Worm (Caenorhabditis elegans) whole organism, early embryonic: ENCODE measurements around the gene Y54G2A.26.

Experiments
- ama-1 ChIP-seq: fragments of 150-350 bp; optimal IDR thresholded peaks from 2 replicates; lab custom pipeline; 2014
- flt-1 ChIP-seq: fragments of 200-800 bp; sonication (Bioruptor generic); IDR thresholded peaks from 2 replicates; pipeline ENCODE4 v1.3.6; 2022; ENCODE audit warnings: missing genetic modification characterization, missing compliant biosample characterization
- tra-4 ChIP-seq: sonication (generic microtip); optimal IDR thresholded peaks from 2 replicates; lab custom pipeline; 2017; ENCODE audit warnings: missing genetic modification characterization, missing compliant biosample characterization

- TF ChIP-seq tra-4 (tag; lab: Kevin White, UChicago) (no peak), ama-1 (no peak), flt-1 (no peak)
These were observed 30.8 kb upstream of the Y54G2A.26 start for ce11 chrIV:3025874-3026609.
